Fruit fly (Drosophila melanogaster): ENCODE data around the gene Lim3.
A peak's percentile ranks its signal among the peaks of the same experiment; 100 is the strongest.

The Lim3 gene

DNA sequence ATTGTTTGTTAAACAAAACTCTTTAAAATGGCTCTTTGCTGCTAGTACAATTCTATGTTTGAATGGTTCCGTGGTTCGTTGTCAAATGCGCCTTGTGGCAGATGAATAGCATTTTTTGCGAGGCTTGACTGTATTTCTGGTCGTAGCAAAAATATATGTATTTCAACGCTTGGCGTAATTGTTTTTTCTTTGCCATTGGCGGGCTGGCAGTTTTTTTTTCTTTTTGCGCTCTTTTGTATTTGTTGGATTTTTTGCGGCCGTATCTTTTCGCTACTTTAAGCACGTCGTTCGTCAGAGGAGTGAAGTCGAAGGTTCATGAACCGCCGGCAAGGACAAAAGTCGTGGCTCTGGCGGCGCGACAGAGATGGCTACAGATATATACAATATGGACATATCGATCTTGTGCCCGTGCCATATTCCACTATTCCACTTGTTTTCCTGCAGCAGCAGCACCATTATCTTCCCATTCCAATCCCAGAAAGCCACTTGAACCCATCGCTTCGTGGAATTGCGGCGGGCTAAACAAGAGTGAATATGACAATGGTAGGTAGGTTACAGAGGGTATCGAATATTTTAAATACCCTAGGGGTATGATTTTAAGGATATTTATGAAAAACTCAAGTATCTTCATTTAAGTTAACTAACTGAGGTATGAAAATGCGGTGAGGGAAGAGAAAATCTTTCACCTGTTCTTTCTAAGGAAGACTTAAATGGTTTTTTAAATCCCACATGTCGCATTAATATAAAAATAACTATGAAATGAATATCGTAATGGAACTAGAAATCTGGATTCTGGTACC lies 47.9 kb upstream of the Lim3 start (continued):
- no peak for TF ChIP-seq fd85E (GFP tag; optimal IDR thresholded peaks at IDR 0.05)
- TF ChIP-seq salr (GFP tag; optimal IDR thresholded peaks at IDR 0.05) = peak; percentile 50 to 70
- peak; percentile 6 for TF ChIP-seq Hr4 (GFP tag; optimal IDR thresholded peaks at IDR 0.05)
- peak; percentile 100 for TF ChIP-seq ss (GFP tag; optimal IDR thresholded peaks at IDR 0.05)
- peak; percentile 44 for TF ChIP-seq topi (GFP tag; optimal IDR thresholded peaks at IDR 0.05)
- peak; percentile 62 for TF ChIP-seq CG6276 (GFP tag; optimal IDR thresholded peaks at IDR 0.05)
- TF ChIP-seq CG9139 (GFP tag; optimal IDR thresholded peaks at IDR 0.05) = peak; percentile 100
- no peak for TF ChIP-seq Smox (GFP tag; optimal IDR thresholded peaks at IDR 0.05)
- TF ChIP-seq CG6808 (GFP tag; optimal IDR thresholded peaks at IDR 0.05) = peak; percentile 96
- peak; percentile 89 for TF ChIP-seq CG6163 (GFP tag; IDR thresholded peaks at IDR 0.05)
- peak; percentile 0 for TF ChIP-seq OdsH (GFP tag; optimal IDR thresholded peaks at IDR 0.05)
- peak; percentile 89 for TF ChIP-seq spab (GFP tag; optimal IDR thresholded peaks at IDR 0.05)
- no peak for TF ChIP-seq CG6854 (GFP tag; optimal IDR thresholded peaks at IDR 0.05)
- peak; percentile 90 for TF ChIP-seq Eip78C (GFP tag)
- peak; percentile 70 for TF ChIP-seq CG3032 (tag; optimal IDR thresholded peaks at IDR 0.05)
- TF ChIP-seq CG31627 (GFP tag; optimal IDR thresholded peaks at IDR 0.05) = no peak
- TF ChIP-seq acj6 (GFP tag; optimal IDR thresholded peaks at IDR 0.05) = peak; percentile 8
- peak; percentile 49 for TF ChIP-seq CG10631 (GFP tag; optimal IDR thresholded peaks at IDR 0.05)
- TF ChIP-seq CG15336 (GFP tag; IDR thresholded peaks at IDR 0.05) = 0 out of 2 replicates have a peak, but pooled peaks have one; percentile 23
- TF ChIP-seq fd59A (GFP tag; optimal IDR thresholded peaks at IDR 0.05) = peak; percentile 67
- TF ChIP-seq eg (GFP tag; IDR thresholded peaks at IDR 0.05) = peak; percentile 70

DNA sequence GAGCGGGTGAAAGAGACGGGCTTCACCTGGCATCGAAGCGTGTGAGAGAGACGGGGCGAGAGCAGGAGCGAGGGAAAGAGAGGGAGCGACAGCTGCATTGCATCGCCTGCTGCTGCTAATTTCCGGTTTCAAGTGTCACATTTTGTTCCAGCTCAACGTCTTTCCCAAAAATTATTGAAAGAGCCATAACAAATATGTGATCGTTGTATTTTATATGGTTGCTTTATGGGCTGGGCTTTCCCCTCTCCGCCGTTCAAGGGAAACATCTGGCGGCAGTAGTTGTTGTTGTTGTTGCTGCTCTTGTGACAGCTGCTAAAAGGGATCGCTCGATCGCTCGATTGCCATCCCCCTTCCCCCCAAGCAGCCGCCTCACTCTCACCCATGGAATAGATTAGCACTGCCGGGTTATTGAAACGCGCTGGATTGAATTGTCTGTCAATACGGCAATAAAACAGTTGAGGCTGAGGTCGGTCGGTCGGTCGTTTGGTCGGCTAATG lies 46.7 kb upstream of the Lim3 start:
- TF ChIP-seq Lpt (GFP tag; optimal IDR thresholded peaks at IDR 0.05) (no peak), CG3919 (GFP tag; optimal IDR thresholded peaks at IDR 0.05) (peak; percentile 1), topi (GFP tag; optimal IDR thresholded peaks at IDR 0.05) (no peak), Blimp-1 (GFP tag; optimal IDR thresholded peaks at IDR 0.05) (no peak), CG11294 (GFP tag; IDR thresholded peaks at IDR 0.05) (no peak), dac (GFP tag; optimal IDR thresholded peaks at IDR 0.05) (no peak), Eip75B (GFP tag; optimal IDR thresholded peaks at IDR 0.05) (no peak), CG8632 (GFP tag; optimal IDR thresholded peaks at IDR 0.05) (no peak), CG34406 (GFP tag; optimal IDR thresholded peaks at IDR 0.05) (no peak), eg (GFP tag; IDR thresholded peaks at IDR 0.05) (no peak), vri (GFP tag; optimal IDR thresholded peaks at IDR 0.05) (no peak), CG10669 (GFP tag; optimal IDR thresholded peaks at IDR 0.05) (no peak), OdsH (GFP tag; optimal IDR thresholded peaks at IDR 0.05) (no peak), acj6 (GFP tag; optimal IDR thresholded peaks at IDR 0.05) (no peak), CG10631 (GFP tag; optimal IDR thresholded peaks at IDR 0.05) (no peak), Hr39 (GFP tag; optimal IDR thresholded peaks at IDR 0.05) (no peak), CG1621 (tag; optimal IDR thresholded peaks at IDR 0.05) (no peak), esn (GFP tag; optimal IDR thresholded peaks at IDR 0.05) (no peak), dsx (GFP tag; optimal IDR thresholded peaks at IDR 0.05; ENCODE audit: poor library complexity, severe bottlenecking) (peak; percentile 71), CG15336 (GFP tag; IDR thresholded peaks at IDR 0.05) (no peak), CG31627 (GFP tag; optimal IDR thresholded peaks at IDR 0.05) (no peak), CG6808 (GFP tag; optimal IDR thresholded peaks at IDR 0.05) (peak; percentile 51), achi (GFP tag; optimal IDR thresholded peaks at IDR 0.05) (no peak), svp (GFP tag) (peak; percentile 87), CG6854 (GFP tag; optimal IDR thresholded peaks at IDR 0.05) (no peak), Gug (GFP tag; IDR thresholded peaks at IDR 0.05) (no peak), CG7368 (GFP tag; optimal IDR thresholded peaks at IDR 0.05) (no peak), pdm3 (GFP tag; optimal IDR thresholded peaks at IDR 0.05) (no peak), Sox102F (GFP tag; optimal IDR thresholded peaks at IDR 0.05) (no peak), fd85E (GFP tag; optimal IDR thresholded peaks at IDR 0.05) (no peak), fd59A (GFP tag; optimal IDR thresholded peaks at IDR 0.05) (no peak), CG11762 (GFP tag; optimal IDR thresholded peaks at IDR 0.05; ENCODE audit: insufficient read depth) (no peak), net (GFP tag; optimal IDR thresholded peaks at IDR 0.05) (peak; percentile 55), fkh (GFP tag; optimal IDR thresholded peaks at IDR 0.05) (peak; percentile 74), salr (GFP tag; optimal IDR thresholded peaks at IDR 0.05) (no peak), CG9139 (GFP tag; optimal IDR thresholded peaks at IDR 0.05) (peak; percentile 80), Hr38 (GFP tag; optimal IDR thresholded peaks at IDR 0.05) (no peak), ss (GFP tag; optimal IDR thresholded peaks at IDR 0.05) (peak; percentile 80 to 81), CG6163 (GFP tag; IDR thresholded peaks at IDR 0.05) (0 out of 3 replicates have a peak, but pooled peaks have one; percentile 34), CG4318 (GFP tag; optimal IDR thresholded peaks at IDR 0.05) (no peak)

Data from whole organism, prepupa.